Worm (Caenorhabditis elegans) whole organism, L4 larva: ENCODE measurements around the gene Y75B8A.10.

Experiments used
- F37D6.2 ChIP-seq: sonication (generic microtip); optimal IDR thresholded peaks from 2 replicates; lab custom pipeline; 2016; ENCODE audit warnings: mild to moderate bottlenecking, missing genetic modification characterization, missing compliant biosample characterization
- T20F7.1 ChIP-seq: fragments of 200-800 bp; sonication (Bioruptor generic); optimal IDR thresholded peaks from 2 replicates; lab custom pipeline; 2018; ENCODE audit warnings: mild to moderate bottlenecking, missing genetic modification characterization, missing compliant biosample characterization
- Y105C5A.15 ChIP-seq: fragments of 200-800 bp; sonication (Bioruptor generic); IDR thresholded peaks from 2 replicates; pipeline ENCODE4 v1.3.6; 2022; ENCODE audit warnings: missing genetic modification characterization, missing compliant biosample characterization
- ZK546.5 ChIP-seq, 2 experiments: sonication (generic microtip); optimal IDR thresholded peaks; 2 replicates each; lab custom pipeline; 2017; ENCODE audit warnings: missing biosample characterization in 2 of 2, missing genetic modification characterization in 2 of 2
- ama-1 ChIP-seq: fragments of 150-350 bp; optimal IDR thresholded peaks from 2 replicates; lab custom pipeline; 2014; ENCODE audit warnings: inconsistent platforms, mixed read lengths
- ceh-20 ChIP-seq: fragments of 200-800 bp; sonication (Bioruptor generic); IDR thresholded peaks from 2 replicates; pipeline ENCODE4 v1.3.6; 2022; ENCODE audit warnings: missing genetic modification reagents, missing genetic modification characterization, missing compliant biosample characterization
- ceh-44 ChIP-seq: fragments of 200-800 bp; sonication (Bioruptor generic); IDR thresholded peaks from 2 replicates; pipeline ENCODE4 v1.3.6; 2022; ENCODE audit warnings: missing genetic modification reagents, missing genetic modification characterization, missing compliant biosample characterization
- ceh-82 ChIP-seq: sonication (generic microtip); optimal IDR thresholded peaks from 2 replicates; lab custom pipeline; 2017; ENCODE audit warnings: missing biosample characterization, missing genetic modification characterization
- ctbp-1 ChIP-seq: fragments of 200-800 bp; sonication (Bioruptor generic); IDR thresholded peaks from 2 replicates; pipeline ENCODE4 v1.3.6; 2022; ENCODE audit warnings: missing genetic modification reagents, missing genetic modification characterization, missing compliant biosample characterization
- daf-16 ChIP-seq, 3 experiments: sonication (generic microtip); optimal IDR thresholded peaks; 2 replicates each; lab custom pipeline; 2016 to 2017; ENCODE audit warnings: missing genetic modification characterization in 3 of 3, missing genetic modification reagents in 3 of 3, mild to moderate bottlenecking in 2 of 3, missing compliant biosample characterization in 2 of 3, missing biosample characterization in 1 of 3, moderate library complexity in 1 of 3
- dmd-6 ChIP-seq: fragments of 200-800 bp; sonication (Bioruptor generic); IDR thresholded peaks from 2 replicates; pipeline ENCODE4 v1.3.6; 2022; ENCODE audit warnings: missing genetic modification reagents, missing genetic modification characterization, missing compliant biosample characterization
- dpl-1 ChIP-seq: fragments of 150-350 bp; optimal IDR thresholded peaks from 2 replicates; lab custom pipeline; 2014; ENCODE audit warnings: missing biosample characterization, missing genetic modification reagents, missing genetic modification characterization
- dve-1 ChIP-seq: sonication (generic microtip); optimal IDR thresholded peaks from 2 replicates; lab custom pipeline; 2017; ENCODE audit warnings: antibody characterized with exemption, mild to moderate bottlenecking, missing genetic modification characterization, missing compliant biosample characterization; ENCODE audit not compliant: insufficient read depth
- fos-1 ChIP-seq: fragments of 150-350 bp; optimal IDR thresholded peaks from 2 replicates; lab custom pipeline; 2014; ENCODE audit warnings: missing biosample characterization, missing genetic modification characterization
- hif-1 ChIP-seq, 2 experiments: sonication (generic microtip); optimal IDR thresholded peaks; 2 replicates each; lab custom pipeline; 2016 to 2017; ENCODE audit warnings: missing compliant biosample characterization in 2 of 2, missing genetic modification characterization in 2 of 2, missing genetic modification reagents in 2 of 2, missing genotype in 2 of 2, mild to moderate bottlenecking in 1 of 2
- hlh-30 ChIP-seq: sonication (generic microtip); optimal IDR thresholded peaks from 2 replicates; lab custom pipeline; 2017; ENCODE audit warnings: antibody characterized with exemption, mild to moderate bottlenecking, missing genetic modification characterization, missing compliant biosample characterization; ENCODE audit not compliant: insufficient read depth
- jun-1 ChIP-seq: fragments of 150-350 bp; optimal IDR thresholded peaks from 2 replicates; lab custom pipeline; 2014; ENCODE audit warnings: missing biosample characterization, missing genetic modification reagents, missing genetic modification characterization
- lir-3 ChIP-seq: sonication (generic microtip); optimal IDR thresholded peaks from 2 replicates; lab custom pipeline; 2016; ENCODE audit warnings: mild to moderate bottlenecking, missing genetic modification characterization, missing compliant biosample characterization
- lsy-2 ChIP-seq, 2 experiments: fragments of 150-350 bp in 1 of 2; sonication (generic microtip) in 1 of 2; optimal IDR thresholded peaks; 2 replicates each; lab custom pipeline; 2014 to 2017; ENCODE audit warnings: missing biosample characterization in 2 of 2, missing genetic modification characterization in 2 of 2
- madf-5 ChIP-seq, 2 experiments: fragments of 200-800 bp; sonication (Bioruptor generic); IDR thresholded peaks; 2 replicates each; pipeline ENCODE4 v1.3.6; 2022; ENCODE audit warnings: missing compliant biosample characterization in 2 of 2, missing genetic modification characterization in 2 of 2
- madf-9 ChIP-seq: fragments of 200-800 bp; sonication (Bioruptor generic); conservative IDR thresholded peaks from 2 replicates; pipeline ENCODE4 v1.3.6; 2022; ENCODE audit warnings: missing genetic modification reagents, missing genetic modification characterization, missing compliant biosample characterization
- nhr-25 ChIP-seq: sonication (generic microtip); optimal IDR thresholded peaks from 2 replicates; lab custom pipeline; 2017; ENCODE audit warnings: missing genetic modification characterization, mild to moderate bottlenecking, missing compliant biosample characterization, antibody characterized with exemption, moderate library complexity, borderline replicate concordance; ENCODE audit not compliant: insufficient read depth
- nhr-28 ChIP-seq: fragments of 150-350 bp; optimal IDR thresholded peaks from 2 replicates; lab custom pipeline; 2014; ENCODE audit warnings: missing biosample characterization, missing genetic modification characterization
- nhr-48 ChIP-seq: sonication (generic microtip); optimal IDR thresholded peaks from 2 replicates; lab custom pipeline; 2016; ENCODE audit warnings: mild to moderate bottlenecking, missing genetic modification characterization, missing compliant biosample characterization
- nhr-77 ChIP-seq: fragments of 150-350 bp; optimal IDR thresholded peaks from 2 replicates; lab custom pipeline; 2014; ENCODE audit warnings: missing biosample characterization, missing genetic modification characterization
- pqm-1 ChIP-seq: sonication (generic microtip); optimal IDR thresholded peaks from 2 replicates; lab custom pipeline; 2017; ENCODE audit warnings: missing biosample characterization, missing genetic modification characterization
- saeg-2 ChIP-seq: fragments of 200-800 bp; sonication (Bioruptor generic); IDR thresholded peaks from 2 replicates; pipeline ENCODE4 v1.3.6; 2022; ENCODE audit warnings: missing genetic modification reagents, missing genetic modification characterization, missing compliant biosample characterization
- sdz-12 ChIP-seq: fragments of 200-800 bp; sonication (Bioruptor generic); optimal IDR thresholded peaks from 2 replicates; lab custom pipeline; 2018; ENCODE audit warnings: mild to moderate bottlenecking, missing genetic modification characterization, missing compliant biosample characterization
- snpc-1.2 ChIP-seq: fragments of 200-800 bp; sonication (Bioruptor generic); IDR thresholded peaks from 2 replicates; pipeline ENCODE4 v1.3.6; 2022; ENCODE audit warnings: missing genetic modification reagents, missing genetic modification characterization, missing compliant biosample characterization
- snpc-4 ChIP-seq: fragments of 150-350 bp; optimal IDR thresholded peaks from 2 replicates; lab custom pipeline; 2014; ENCODE audit warnings: missing biosample characterization, missing genetic modification characterization
- unc-62 ChIP-seq, 3 experiments: fragments of 150-350 bp in 1 of 3; sonication (generic microtip); optimal IDR thresholded peaks in 2 of 3; peaks in 1 of 3; 1 replicate in 1 of 3; 2 replicates in 2 of 3; lab custom pipeline; 2014 to 2017; ENCODE audit warnings: missing biosample characterization in 3 of 3, missing genetic modification characterization in 3 of 3, missing genetic modification reagents in 3 of 3, missing genotype in 1 of 3
- zag-1 ChIP-seq: fragments of 150-350 bp; optimal IDR thresholded peaks from 2 replicates; lab custom pipeline; 2014; ENCODE audit warnings: missing biosample characterization, missing genetic modification characterization

Y75B8A.10 gene

DNA sequence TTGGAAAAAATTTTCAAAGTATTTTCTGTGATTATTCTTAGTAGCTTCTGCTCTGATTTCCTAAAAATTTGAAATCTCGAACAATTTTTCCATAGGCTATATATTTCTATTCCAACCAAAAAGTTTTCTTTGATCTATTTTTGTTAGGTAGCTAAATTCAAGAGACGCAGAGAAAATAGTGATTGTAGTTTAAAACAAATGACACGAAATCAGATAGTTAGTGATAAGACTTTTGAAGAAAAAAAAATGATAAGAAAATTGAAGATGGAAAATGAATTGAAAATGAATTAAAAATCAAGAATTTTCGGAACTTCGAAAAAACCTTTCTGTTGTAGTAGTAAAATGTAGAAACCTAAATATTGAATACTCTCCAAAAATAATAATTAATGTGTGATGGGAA, 47.2 kb downstream of the Y75B8A.10 start:
- TF ChIP-seq pqm-1 (peak; percentile 74), nhr-28 (peak; percentile 90), dve-1 (peak; percentile 25), ceh-20 (GFP tag; lab: Robert Waterston, UW) (no peak), Y105C5A.15 (no peak), daf-16 (GFP tag; optimal IDR thresholded peaks at IDR 0.05; lab: Kevin White, UChicago) (no peak), daf-16 (tag; optimal IDR thresholded peaks at IDR 0.05; lab: Kevin White, UChicago) (peak; percentile 54), lir-3 (no peak), unc-62 (GFP tag; optimal IDR thresholded peaks at IDR 0.05 in 1 of 2; lab: Kevin White, UChicago) (no peak), unc-62 (tag; optimal IDR thresholded peaks at IDR 0.05; lab: Kevin White, UChicago) (no peak), nhr-77 (tag; lab: Kevin White, UChicago) (peak; percentile 22), dmd-6 (GFP tag; lab: Robert Waterston, UW) (peak; percentile 31; the same call in 1 of the 2 replicates), hlh-30 (peak; percentile 19)

DNA sequence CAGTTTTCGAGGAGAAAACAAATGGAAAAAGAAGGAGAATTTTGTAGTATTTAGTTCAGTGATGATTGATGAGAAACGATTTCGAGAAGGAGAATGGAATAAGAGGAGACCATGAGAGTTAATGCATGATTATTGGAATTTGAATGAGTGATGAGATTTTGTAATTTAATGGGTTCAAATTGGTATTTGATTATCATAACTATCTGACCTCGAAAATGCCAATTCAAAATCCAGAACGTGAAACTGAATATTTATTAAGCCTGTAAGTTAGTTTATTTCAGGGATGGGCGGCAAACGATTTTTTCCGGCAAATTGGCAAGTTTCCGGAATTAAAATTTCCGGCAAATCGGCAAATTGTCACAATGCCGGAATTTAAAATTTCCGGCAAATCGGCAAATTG, 49.7 kb downstream of the Y75B8A.10 start:
- TF ChIP-seq unc-62 (GFP tag; optimal IDR thresholded peaks at IDR 0.05 in 1 of 2; lab: Kevin White, UChicago) (peak in 1 of 2 experiments; percentile 92), unc-62 (tag; optimal IDR thresholded peaks at IDR 0.05; lab: Kevin White, UChicago) (no peak), jun-1 (tag; lab: Kevin White, UChicago) (no peak)

DNA sequence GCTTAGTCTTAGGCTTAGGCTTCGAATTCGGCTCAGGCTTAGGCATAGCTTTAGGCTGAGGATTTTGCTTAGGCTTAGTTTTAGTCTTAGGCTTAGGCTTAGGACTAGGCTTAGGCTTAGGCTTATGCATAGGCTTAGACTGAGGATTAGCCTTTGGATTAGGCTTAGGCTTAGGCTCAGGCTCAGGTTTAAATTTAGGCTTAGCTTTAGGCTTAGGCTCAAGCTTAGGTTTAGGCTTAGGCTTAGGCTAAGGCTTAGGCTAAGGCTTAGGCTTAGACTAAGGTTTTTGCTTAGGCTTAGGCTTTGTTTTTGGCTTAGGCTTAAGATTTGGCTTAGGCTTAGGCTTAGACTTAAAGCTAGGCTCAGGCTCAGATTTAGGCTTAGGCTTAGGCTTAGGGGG, 51.1 kb downstream of the Y75B8A.10 start:
- TF ChIP-seq ceh-44 (no peak), lsy-2 (tag; optimal IDR thresholded peaks at IDR 0.05; lab: Kevin White, UChicago) (no peak), nhr-25 (tag; lab: Kevin White, UChicago) (no peak), nhr-48 (tag; lab: Kevin White, UChicago) (no peak), ctbp-1 (GFP tag; lab: Robert Waterston, UW) (no peak), ceh-82 (tag; lab: Kevin White, UChicago) (no peak), snpc-1.2 (no peak), ZK546.5 (tag; optimal IDR thresholded peaks at IDR 0.05; lab: Kevin White, UChicago) (no peak), dpl-1 (no peak), madf-9 (GFP tag; lab: Robert Waterston, UW) (no peak), madf-5 (GFP tag; IDR thresholded peaks at IDR 0.05; lab: Robert Waterston, UW) (no peak), snpc-4 (tag; lab: Kevin White, UChicago) (no peak), sdz-12 (GFP tag; lab: Kevin White, UChicago) (no peak), hif-1 (tag; optimal IDR thresholded peaks at IDR 0.05; lab: Kevin White, UChicago) (no peak), zag-1 (tag; lab: Kevin White, UChicago) (no peak), ama-1 (lab: Kevin White, UChicago) (no peak), T20F7.1 (GFP tag; lab: Kevin White, UChicago) (no peak), saeg-2 (no peak), fos-1 (no peak), F37D6.2 (tag; lab: Kevin White, UChicago) (no peak)
